Worm (Caenorhabditis elegans): ENCODE results near the gene srxa-11.

The srxa-11 gene

ce11 chrV:13908120-13908915, 15.6 kb upstream of the srxa-11 start (continued):
- no peak for TF ChIP-seq snpc-1.1 (tag; optimal IDR thresholded peaks at IDR 0.05; ENCODE audit: insufficient read depth)
- no peak for TF ChIP-seq ztf-25 (GFP tag; IDR thresholded peaks at IDR 0.05)
- no peak for TF ChIP-seq attf-5 (GFP tag; optimal IDR thresholded peaks at IDR 0.05)
- TF ChIP-seq ceh-100 (GFP tag; IDR thresholded peaks at IDR 0.05), result no peak
- no peak for TF ChIP-seq sptf-2 (GFP tag; optimal IDR thresholded peaks at IDR 0.05)
- no peak for TF ChIP-seq B0035.1 (tag; optimal IDR thresholded peaks at IDR 0.05)
- TF ChIP-seq B0261.1 (tag; optimal IDR thresholded peaks at IDR 0.05), result no peak
- no peak for TF ChIP-seq madf-8 (GFP tag; conservative IDR thresholded peaks at IDR 0.05)
- TF ChIP-seq sdz-38 (tag; optimal IDR thresholded peaks at IDR 0.05), result no peak
- TF ChIP-seq B0336.3 (GFP tag; IDR thresholded peaks at IDR 0.05), result peak; percentile 15
- no peak for TF ChIP-seq dpff-1 (tag; optimal IDR thresholded peaks at IDR 0.05)
- TF ChIP-seq lin-35 (GFP tag; optimal IDR thresholded peaks at IDR 0.05), result peak in 1 of 3 experiments; percentile 39
- TF ChIP-seq mxl-1 (tag; optimal IDR thresholded peaks at IDR 0.05), result no peak
- TF ChIP-seq D2030.7 (GFP tag; IDR thresholded peaks at IDR 0.05), result no peak
- TF ChIP-seq unc-130 (GFP tag; optimal IDR thresholded peaks at IDR 0.05), result no peak
- TF ChIP-seq hsf-1 (GFP tag; IDR thresholded peaks at IDR 0.05), result no peak
- no peak for TF ChIP-seq lsy-27 (tag; optimal IDR thresholded peaks at IDR 0.05; ENCODE audit: borderline replicate concordance, insufficient read depth)
- TF ChIP-seq ama-1 (optimal IDR thresholded peaks at IDR 0.05), result peak; percentile 53
- TF ChIP-seq ama-1 (GFP tag; optimal IDR thresholded peaks at IDR 0.05), result no peak
- TF ChIP-seq egl-44 (GFP tag; IDR thresholded peaks at IDR 0.05), result no peak
- TF ChIP-seq T07F8.4 (tag; optimal IDR thresholded peaks at IDR 0.05), result no peak
- TF ChIP-seq madf-10 (tag; optimal IDR thresholded peaks at IDR 0.05), result no peak
- no peak for TF ChIP-seq lsl-1 (GFP tag; optimal IDR thresholded peaks at IDR 0.05)
- no peak for TF ChIP-seq sea-2 (GFP tag; IDR thresholded peaks at IDR 0.05)
- no peak for TF ChIP-seq him-1 (tag; optimal IDR thresholded peaks at IDR 0.05)
- TF ChIP-seq efl-1 (GFP tag; optimal IDR thresholded peaks at IDR 0.05), result no peak
- TF ChIP-seq mel-28 (tag; optimal IDR thresholded peaks at IDR 0.05; ENCODE audit: borderline replicate concordance), result no peak
- no peak for TF ChIP-seq madf-6 (GFP tag; IDR thresholded peaks at IDR 0.05)
- TF ChIP-seq K11D2.4 (GFP tag; IDR thresholded peaks at IDR 0.05), result peak; percentile 45
- TF ChIP-seq fkh-3 (tag; optimal IDR thresholded peaks at IDR 0.05), result no peak
- no peak for TF ChIP-seq nhr-80 (tag; optimal IDR thresholded peaks at IDR 0.05)
- TF ChIP-seq egrh-3 (GFP tag; IDR thresholded peaks at IDR 0.05), result no peak
- TF ChIP-seq F52B5.7 (tag; optimal IDR thresholded peaks at IDR 0.05), result no peak
- TF ChIP-seq tbx-9 (tag; optimal IDR thresholded peaks at IDR 0.05; ENCODE audit: borderline replicate concordance), result no peak
- TF ChIP-seq ztf-22 (GFP tag; optimal IDR thresholded peaks at IDR 0.05), result no peak
- no peak for TF ChIP-seq snpc-1.3 (tag; optimal IDR thresholded peaks at IDR 0.05; ENCODE audit: insufficient read depth)
- TF ChIP-seq dox-1 (GFP tag; IDR thresholded peaks at IDR 0.05), result peak; percentile 57

DNA sequence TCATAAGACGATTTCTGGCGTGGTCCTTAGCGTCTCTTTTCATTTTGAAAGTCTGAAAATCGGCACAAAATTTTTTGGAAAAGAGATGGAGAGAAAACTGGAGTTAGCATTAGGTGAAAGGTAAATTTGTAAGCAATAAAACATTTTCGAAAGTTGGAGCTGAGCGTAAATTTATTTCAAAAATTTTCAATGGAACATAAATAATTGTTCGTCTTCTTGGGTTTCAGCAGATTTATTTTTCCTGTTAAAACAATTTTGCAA, 15.1 kb upstream of the srxa-11 start, which contains the start of gene C06B3.6:
Gene C06B3.6, minus strand, starts transcription at position 52 of the 261 bp plus-strand sequence.
- TF ChIP-seq aptf-2 (GFP tag; conservative IDR thresholded peaks at IDR 0.05), result 0 out of 2 replicates have a peak, but pooled peaks have one; percentile 4
- 0 out of 2 replicates have a peak, but pooled peaks have one; percentile 5 for TF ChIP-seq pbrm-1 (GFP tag; IDR thresholded peaks at IDR 0.05)
- TF ChIP-seq ceh-100 (GFP tag; IDR thresholded peaks at IDR 0.05), result no peak
- TF ChIP-seq ama-1 (optimal IDR thresholded peaks at IDR 0.05), result peak; percentile 90
- TF ChIP-seq ama-1 (GFP tag; optimal IDR thresholded peaks at IDR 0.05), result no peak
- TF ChIP-seq B0336.3 (GFP tag; IDR thresholded peaks at IDR 0.05), result 0 out of 2 replicates have a peak, but pooled peaks have one; percentile 0
